Worm (Caenorhabditis elegans): ENCODE results near the gene srd-48.

srd-48 gene

ce11 chrX:12347822-12348221, 11.9 kb downstream of the srd-48 start:
- TF ChIP-seq hlh-12 (tag; optimal IDR thresholded peaks at IDR 0.05) (no peak), hmg-20 (GFP tag; IDR thresholded peaks at IDR 0.05) (no peak), aptf-3 (GFP tag; IDR thresholded peaks at IDR 0.05) (no peak), F37B4.10 (GFP tag; IDR thresholded peaks at IDR 0.05) (no peak), ztf-22 (GFP tag; optimal IDR thresholded peaks at IDR 0.05) (peak; percentile 15), lsy-27 (tag; optimal IDR thresholded peaks at IDR 0.05; ENCODE audit: borderline replicate concordance, insufficient read depth) (no peak), nfya-2 (GFP tag; IDR thresholded peaks at IDR 0.05) (no peak), B0019.2 (GFP tag; conservative IDR thresholded peaks at IDR 0.05) (0 out of 2 replicates have a peak, but pooled peaks have one; percentile 7), lin-35 (GFP tag; optimal IDR thresholded peaks at IDR 0.05) (no peak), rcor-1 (GFP tag; IDR thresholded peaks at IDR 0.05) (peak; percentile 72), ceh-100 (GFP tag; IDR thresholded peaks at IDR 0.05) (no peak), hmg-1.2 (GFP tag; IDR thresholded peaks at IDR 0.05) (peak; percentile 69), let-526 (GFP tag; IDR thresholded peaks at IDR 0.05) (peak; percentile 51; the same call in 1 of the 2 replicates), B0261.1 (tag; optimal IDR thresholded peaks at IDR 0.05) (peak; percentile 93), ekl-4 (GFP tag; IDR thresholded peaks at IDR 0.05) (0 out of 2 replicates have a peak, but pooled peaks have one; percentile 22), unc-62 (GFP tag; optimal IDR thresholded peaks at IDR 0.05) (no peak), Y67H2A.10 (GFP tag; conservative IDR thresholded peaks at IDR 0.05) (no peak), snpc-1.3 (tag; optimal IDR thresholded peaks at IDR 0.05; ENCODE audit: insufficient read depth) (peak; percentile 81), B0035.1 (tag; optimal IDR thresholded peaks at IDR 0.05) (peak; percentile 18), tbx-9 (tag; optimal IDR thresholded peaks at IDR 0.05; ENCODE audit: borderline replicate concordance) (no peak), Y53G8AR.9 (GFP tag; conservative IDR thresholded peaks at IDR 0.05) (no peak), xnd-1 (tag; optimal IDR thresholded peaks at IDR 0.05) (no peak), ceh-27 (GFP tag; optimal IDR thresholded peaks at IDR 0.05) (peak; percentile 1), attf-6 (GFP tag; IDR thresholded peaks at IDR 0.05) (peak; percentile 71), repo-1 (tag; optimal IDR thresholded peaks at IDR 0.05) (peak; percentile 16), dpl-1 (GFP tag; optimal IDR thresholded peaks at IDR 0.05) (no peak), B0336.3 (GFP tag; IDR thresholded peaks at IDR 0.05) (no peak), ztf-18 (tag; optimal IDR thresholded peaks at IDR 0.05) (peak; percentile 58), F23B12.7 (tag; optimal IDR thresholded peaks at IDR 0.05; ENCODE audit: insufficient read depth) (no peak), ztf-25 (GFP tag; IDR thresholded peaks at IDR 0.05) (peak; percentile 94), dox-1 (GFP tag; IDR thresholded peaks at IDR 0.05) (peak; percentile 82), rec-8 (tag; optimal IDR thresholded peaks at IDR 0.05) (peak; percentile 35 to 69), fkh-3 (tag; optimal IDR thresholded peaks at IDR 0.05) (peak; percentile 60), bed-1 (GFP tag; IDR thresholded peaks at IDR 0.05) (no peak), ztf-28 (GFP tag; IDR thresholded peaks at IDR 0.05) (no peak), lin-26 (GFP tag; IDR thresholded peaks at IDR 0.05) (peak; percentile 83), akir-1 (GFP tag; optimal IDR thresholded peaks at IDR 0.05) (peak; percentile 14), nhr-27 (tag; optimal IDR thresholded peaks at IDR 0.05) (no peak), ztf-26 (tag; optimal IDR thresholded peaks at IDR 0.05) (peak; percentile 52), nhr-90 (tag; optimal IDR thresholded peaks at IDR 0.05) (peak; percentile 83), bed-2 (GFP tag; IDR thresholded peaks at IDR 0.05) (no peak), snpc-4 (GFP tag; optimal IDR thresholded peaks at IDR 0.05) (peak; percentile 67), snpc-4 (tag; optimal IDR thresholded peaks at IDR 0.05) (peak in 2 of 4 experiments; percentile 46 to 79), F52B5.7 (tag; optimal IDR thresholded peaks at IDR 0.05) (peak; percentile 58), dpff-1 (tag; optimal IDR thresholded peaks at IDR 0.05) (no peak), tbp1 (GFP tag; optimal IDR thresholded peaks at IDR 0.05) (peak; percentile 94), egl-18 (GFP tag; IDR thresholded peaks at IDR 0.05) (no peak), sdz-38 (tag; optimal IDR thresholded peaks at IDR 0.05) (peak; percentile 26)

Data from whole organism, young adult.